Worm (Caenorhabditis elegans): ENCODE results near the gene F58A6.9.
A peak's percentile ranks its signal among the peaks of the same experiment; 100 is the strongest.

The F58A6.9 gene

ce11 chrII:5186870-5187269, 28.2 kb upstream of the F58A6.9 start:
- TF ChIP-seq nhr-80 (tag; optimal IDR thresholded peaks at IDR 0.05) (peak; percentile 40), ets-4 (GFP tag; optimal IDR thresholded peaks at IDR 0.05) (no peak), ztf-28 (GFP tag; IDR thresholded peaks at IDR 0.05) (no peak), hmg-20 (GFP tag; IDR thresholded peaks at IDR 0.05) (no peak), F55B11.4 (tag; optimal IDR thresholded peaks at IDR 0.05; ENCODE audit: borderline replicate concordance, insufficient read depth) (no peak)

- no peak for TF ChIP-seq B0019.2 (GFP tag; conservative IDR thresholded peaks at IDR 0.05)
- TF ChIP-seq hmg-20 (GFP tag; IDR thresholded peaks at IDR 0.05), result no peak
- TF ChIP-seq ztf-25 (GFP tag; IDR thresholded peaks at IDR 0.05), result no peak
- TF ChIP-seq B0336.3 (GFP tag; IDR thresholded peaks at IDR 0.05), result peak; percentile 30; the same call in 1 of the 2 replicates
- TF ChIP-seq F37B4.10 (GFP tag; IDR thresholded peaks at IDR 0.05), result no peak
- TF ChIP-seq ztf-6 (GFP tag; IDR thresholded peaks at IDR 0.05), result no peak
- peak; percentile 30 for TF ChIP-seq unc-62 (GFP tag; optimal IDR thresholded peaks at IDR 0.05)
- TF ChIP-seq ztf-22 (GFP tag; optimal IDR thresholded peaks at IDR 0.05), result peak; percentile 44
- no peak for TF ChIP-seq repo-1 (tag; optimal IDR thresholded peaks at IDR 0.05)
- 0 out of 2 replicates have a peak, but pooled peaks have one; percentile 5 for TF ChIP-seq mcd-1 (GFP tag; IDR thresholded peaks at IDR 0.05)
- TF ChIP-seq nhr-80 (tag; optimal IDR thresholded peaks at IDR 0.05), result peak; percentile 90
- TF ChIP-seq rpc-1 (optimal IDR thresholded peaks at IDR 0.05), result no peak
- no peak for TF ChIP-seq rpc-1 (tag; optimal IDR thresholded peaks at IDR 0.05)
- TF ChIP-seq bed-2 (GFP tag; IDR thresholded peaks at IDR 0.05), result no peak
Observed at ce11 chrII:5185955-5186539, 27.4 kb upstream of the F58A6.9 start.

ce11 chrII:5184661-5185545, 26.2 kb upstream of the F58A6.9 start:
- TF ChIP-seq nhr-27 (tag; optimal IDR thresholded peaks at IDR 0.05), result no peak
- peak in 1 of 2 experiments; percentile 8 for TF ChIP-seq let-607 (tag; optimal IDR thresholded peaks at IDR 0.05)
- TF ChIP-seq ztf-22 (GFP tag; optimal IDR thresholded peaks at IDR 0.05), result peak; percentile 83
- TF ChIP-seq unc-130 (GFP tag; optimal IDR thresholded peaks at IDR 0.05), result no peak
- peak; percentile 77 for TF ChIP-seq atf-7 (tag; optimal IDR thresholded peaks at IDR 0.05)
- 0 out of 2 replicates have a peak, but pooled peaks have one; percentile 51 for TF ChIP-seq cebp-1 (GFP tag; IDR thresholded peaks at IDR 0.05)
- TF ChIP-seq cebp-1 (tag; optimal IDR thresholded peaks at IDR 0.05), result peak; percentile 30
- peak; percentile 8 for TF ChIP-seq tbp1 (GFP tag; optimal IDR thresholded peaks at IDR 0.05)
- no peak for TF ChIP-seq pbrm-1 (GFP tag; IDR thresholded peaks at IDR 0.05)
- 0 out of 2 replicates have a peak, but pooled peaks have one; percentile 9 for TF ChIP-seq hmg-1.2 (GFP tag; IDR thresholded peaks at IDR 0.05)
- peak; percentile 71 for TF ChIP-seq nhr-80 (tag; optimal IDR thresholded peaks at IDR 0.05)

- TF ChIP-seq hmg-1.2 (GFP tag; IDR thresholded peaks at IDR 0.05) (no peak), unc-62 (GFP tag; optimal IDR thresholded peaks at IDR 0.05) (no peak), pbrm-1 (GFP tag; IDR thresholded peaks at IDR 0.05) (no peak), Y56A3A.18 (GFP tag; IDR thresholded peaks at IDR 0.05) (no peak), rec-8 (tag; optimal IDR thresholded peaks at IDR 0.05) (no peak)
Observed at ce11 chrII:5183207-5183606, 24.5 kb upstream of the F58A6.9 start.

ce11 chrII:5182451-5182850, 23.8 kb upstream of the F58A6.9 start:
- TF ChIP-seq ceh-27 (GFP tag; optimal IDR thresholded peaks at IDR 0.05) (peak; percentile 63), repo-1 (tag; optimal IDR thresholded peaks at IDR 0.05) (peak; percentile 61), madf-6 (GFP tag; IDR thresholded peaks at IDR 0.05) (peak; percentile 20; the same call in 1 of the 2 replicates), nhr-90 (tag; optimal IDR thresholded peaks at IDR 0.05) (peak; percentile 60), gei-17 (GFP tag; optimal IDR thresholded peaks at IDR 0.05) (no peak), unc-62 (GFP tag; optimal IDR thresholded peaks at IDR 0.05) (no peak), hmg-1.2 (GFP tag; IDR thresholded peaks at IDR 0.05) (peak; percentile 74; the same call in 1 of the 2 replicates), nhr-80 (tag; optimal IDR thresholded peaks at IDR 0.05) (peak; percentile 92), ztf-26 (tag; optimal IDR thresholded peaks at IDR 0.05) (peak; percentile 64), egl-44 (GFP tag; IDR thresholded peaks at IDR 0.05) (peak; percentile 81; the same call in 1 of the 2 replicates), mes-4 (tag; optimal IDR thresholded peaks at IDR 0.05) (no peak), lin-54 (GFP tag; optimal IDR thresholded peaks at IDR 0.05) (peak; percentile 20), mcd-1 (GFP tag; IDR thresholded peaks at IDR 0.05) (peak; percentile 50), madf-10 (tag; optimal IDR thresholded peaks at IDR 0.05) (peak; percentile 22), tbp1 (GFP tag; optimal IDR thresholded peaks at IDR 0.05) (peak; percentile 46), ccch-3 (GFP tag; optimal IDR thresholded peaks at IDR 0.05) (no peak), dox-1 (GFP tag; IDR thresholded peaks at IDR 0.05) (peak; percentile 52; the same call in 1 of the 2 replicates)
